Worm (Caenorhabditis elegans) whole organism, young adult: ENCODE data around the gene dct-1.

Experiments
- B0019.2 ChIP-seq: fragments of 200-800 bp; sonication (Bioruptor generic); conservative IDR thresholded peaks from 2 replicates; pipeline ENCODE4 v1.3.6; 2022; ENCODE audit warnings: missing genetic modification reagents, missing genetic modification characterization, missing compliant biosample characterization
- B0035.1 ChIP-seq: sonication (generic microtip); optimal IDR thresholded peaks from 2 replicates; lab custom pipeline; 2016; ENCODE audit warnings: missing genetic modification characterization, mild to moderate bottlenecking, missing compliant biosample characterization, missing genotype, missing genetic modification reagents
- D2030.7 ChIP-seq: fragments of 200-800 bp; sonication (Bioruptor generic); IDR thresholded peaks from 2 replicates; pipeline ENCODE4 v1.3.6; 2022; ENCODE audit warnings: missing genetic modification reagents, missing genetic modification characterization, missing compliant biosample characterization
- K12H6.12 ChIP-seq: fragments of 200-800 bp; sonication (Bioruptor generic); optimal IDR thresholded peaks from 2 replicates; lab custom pipeline; 2018; ENCODE audit warnings: mild to moderate bottlenecking, missing genetic modification characterization, missing compliant biosample characterization
- Y53F4B.3 ChIP-seq: fragments of 200-800 bp; sonication (Bioruptor generic); IDR thresholded peaks from 2 replicates; pipeline ENCODE4 v1.3.6; 2022; ENCODE audit warnings: missing genetic modification reagents, missing genetic modification characterization, missing compliant biosample characterization
- ama-1 ChIP-seq, 3 experiments: fragments of 150-350 bp in 1 of 3; sonication (generic microtip) in 2 of 3; optimal IDR thresholded peaks; 2 replicates each; lab custom pipeline; 2014 to 2018; ENCODE audit warnings: missing biosample characterization in 2 of 3, missing genetic modification characterization in 2 of 3, missing genetic modification reagents in 2 of 3
- attf-5 ChIP-seq: fragments of 200-800 bp; sonication (Bioruptor generic); optimal IDR thresholded peaks from 2 replicates; lab custom pipeline; 2018; ENCODE audit warnings: mild to moderate bottlenecking, missing genetic modification characterization, missing compliant biosample characterization
- bed-2 ChIP-seq: fragments of 200-800 bp; sonication (Bioruptor generic); IDR thresholded peaks from 2 replicates; pipeline ENCODE4 v1.3.6; 2022; ENCODE audit warnings: missing genetic modification reagents, missing genetic modification characterization, missing compliant biosample characterization
- ceh-100 ChIP-seq: fragments of 200-800 bp; sonication (Bioruptor generic); IDR thresholded peaks from 2 replicates; pipeline ENCODE4 v1.3.6; 2022; ENCODE audit warnings: missing genetic modification reagents, missing genetic modification characterization, missing compliant biosample characterization
- egl-18 ChIP-seq: fragments of 200-800 bp; sonication (Bioruptor generic); IDR thresholded peaks from 2 replicates; pipeline ENCODE4 v1.3.6; 2022; ENCODE audit warnings: missing genetic modification reagents, missing genetic modification characterization, missing compliant biosample characterization
- hlh-26 ChIP-seq: fragments of 200-800 bp; sonication (Bioruptor generic); conservative IDR thresholded peaks from 2 replicates; pipeline ENCODE4 v1.3.6; 2022; ENCODE audit warnings: missing genetic modification reagents, missing genetic modification characterization, missing compliant biosample characterization
- hmg-20 ChIP-seq: fragments of 200-800 bp; sonication (Bioruptor generic); IDR thresholded peaks from 2 replicates; pipeline ENCODE4 v1.3.6; 2022; ENCODE audit warnings: missing genetic modification reagents, missing genetic modification characterization, missing compliant biosample characterization
- hsf-1 ChIP-seq: fragments of 200-800 bp; sonication (Bioruptor generic); IDR thresholded peaks from 2 replicates; pipeline ENCODE4 v1.3.6; 2022; ENCODE audit warnings: missing genetic modification reagents, missing genetic modification characterization, missing compliant biosample characterization
- lag-1 ChIP-seq: fragments of 200-800 bp; sonication (Bioruptor generic); IDR thresholded peaks from 2 replicates; pipeline ENCODE4 v1.3.6; 2022; ENCODE audit warnings: missing genetic modification reagents, missing genetic modification characterization, missing compliant biosample characterization
- lin-40 ChIP-seq: sonication (generic microtip); optimal IDR thresholded peaks from 2 replicates; lab custom pipeline; 2016; ENCODE audit warnings: missing genetic modification characterization, mild to moderate bottlenecking, missing compliant biosample characterization, missing genotype, missing genetic modification reagents
- lsl-1 ChIP-seq: fragments of 200-800 bp; sonication (Bioruptor generic); optimal IDR thresholded peaks from 2 replicates; lab custom pipeline; 2018; ENCODE audit warnings: mild to moderate bottlenecking, missing genetic modification characterization, moderate library complexity, missing compliant biosample characterization
- madf-10 ChIP-seq: sonication (generic microtip); optimal IDR thresholded peaks from 2 replicates; lab custom pipeline; 2016; ENCODE audit warnings: mild to moderate bottlenecking, missing genetic modification characterization, missing compliant biosample characterization
- madf-8 ChIP-seq: fragments of 200-800 bp; sonication (Bioruptor generic); conservative IDR thresholded peaks from 2 replicates; pipeline ENCODE4 v1.3.6; 2022; ENCODE audit warnings: missing genetic modification reagents, missing genetic modification characterization, missing compliant biosample characterization
- mel-28 ChIP-seq: sonication (generic microtip); optimal IDR thresholded peaks from 2 replicates; lab custom pipeline; 2016; ENCODE audit warnings: borderline replicate concordance, mild to moderate bottlenecking, missing genetic modification characterization, missing compliant biosample characterization
- nhr-80 ChIP-seq: sonication (generic microtip); optimal IDR thresholded peaks from 2 replicates; lab custom pipeline; 2016; ENCODE audit warnings: missing genetic modification characterization, missing compliant biosample characterization
- pbrm-1 ChIP-seq: fragments of 200-800 bp; sonication (Bioruptor generic); IDR thresholded peaks from 2 replicates; pipeline ENCODE4 v1.3.6; 2022; ENCODE audit warnings: missing genetic modification reagents, missing genetic modification characterization, missing compliant biosample characterization
- rcor-1 ChIP-seq: fragments of 200-800 bp; sonication (Bioruptor generic); IDR thresholded peaks from 2 replicates; pipeline ENCODE4 v1.3.6; 2022; ENCODE audit warnings: missing genetic modification reagents, missing genetic modification characterization, missing compliant biosample characterization
- rpc-1 ChIP-seq, 2 experiments: fragments of 150-350 bp in 1 of 2; sonication (generic microtip) in 1 of 2; optimal IDR thresholded peaks; 2 replicates each; lab custom pipeline; 2014 to 2018; ENCODE audit warnings: missing biosample characterization in 1 of 2, missing genetic modification characterization in 1 of 2, missing genetic modification reagents in 1 of 2, missing genotype in 1 of 2
- snpc-3.4 ChIP-seq: sonication (generic microtip); optimal IDR thresholded peaks from 2 replicates; lab custom pipeline; 2017; ENCODE audit warnings: missing genetic modification characterization, mild to moderate bottlenecking, missing compliant biosample characterization, antibody characterized with exemption, moderate library complexity, missing genotype, missing genetic modification reagents
- sptf-2 ChIP-seq: fragments of 200-800 bp; sonication (Bioruptor generic); optimal IDR thresholded peaks from 2 replicates; lab custom pipeline; 2018; ENCODE audit warnings: mild to moderate bottlenecking, missing genetic modification characterization, missing compliant biosample characterization
- tbx-9 ChIP-seq: sonication (generic microtip); optimal IDR thresholded peaks from 2 replicates; lab custom pipeline; 2016; ENCODE audit warnings: borderline replicate concordance, missing genetic modification characterization, inconsistent platforms, missing compliant biosample characterization
- unc-62 ChIP-seq: fragments of 150-350 bp; optimal IDR thresholded peaks from 2 replicates; lab custom pipeline; 2014; ENCODE audit warnings: missing biosample characterization, missing genetic modification reagents, missing genetic modification characterization
- ztf-18 ChIP-seq: sonication (generic microtip); optimal IDR thresholded peaks from 2 replicates; lab custom pipeline; 2016; ENCODE audit warnings: missing genotype, mild to moderate bottlenecking, missing genetic modification characterization, missing compliant biosample characterization
- ztf-28 ChIP-seq: fragments of 200-800 bp; sonication (Bioruptor generic); IDR thresholded peaks from 2 replicates; pipeline ENCODE4 v1.3.6; 2022; ENCODE audit warnings: missing genetic modification reagents, missing genetic modification characterization, missing compliant biosample characterization
- ztf-6 ChIP-seq: fragments of 200-800 bp; sonication (Bioruptor generic); IDR thresholded peaks from 2 replicates; pipeline ENCODE4 v1.3.6; 2022; ENCODE audit warnings: missing genetic modification reagents, missing genetic modification characterization, missing compliant biosample characterization

dct-1 gene

ce11 chrX:7925134-7925533 is 29.0 kb upstream of the dct-1 start, which contains the start of gene zig-4 (continued):
- no peak for TF ChIP-seq lin-40 (tag; lab: Kevin White, UChicago)
- TF ChIP-seq, all 124 proteins: peak for 0

ce11 chrX:7930450-7930849 is 23.7 kb upstream of the dct-1 start, which contains the start of gene zig-3:
zig-3 (plus strand) TSS chrX:7930750.
- no peak for TF ChIP-seq ztf-6
- TF ChIP-seq madf-10 (tag; lab: Kevin White, UChicago) = no peak
- no peak for TF ChIP-seq rcor-1 (GFP tag; lab: Robert Waterston, UW)
- TF ChIP-seq pbrm-1 (GFP tag; lab: Robert Waterston, UW) = no peak
- no peak for TF ChIP-seq madf-8 (GFP tag; lab: Robert Waterston, UW)

ce11 chrX:7932453-7932852 is 21.7 kb upstream of the dct-1 start:
- no peak for TF ChIP-seq nhr-80 (tag; lab: Kevin White, UChicago)
- no peak for TF ChIP-seq rcor-1 (GFP tag; lab: Robert Waterston, UW)
- TF ChIP-seq snpc-3.4 (tag; lab: Kevin White, UChicago) = no peak
- TF ChIP-seq lag-1 (GFP tag; lab: Robert Waterston, UW) = no peak

ce11 chrX:7942675-7943074 is 11.5 kb upstream of the dct-1 start:
- TF ChIP-seq hlh-26 = no peak
- TF ChIP-seq ama-1 (optimal IDR thresholded peaks at IDR 0.05; lab: Kevin White, UChicago) = no peak
- no peak for TF ChIP-seq ama-1 (GFP tag; optimal IDR thresholded peaks at IDR 0.05; lab: Kevin White, UChicago)
- TF ChIP-seq attf-5 (GFP tag; lab: Kevin White, UChicago) = no peak
- no peak for TF ChIP-seq B0035.1 (tag; lab: Kevin White, UChicago)
- TF ChIP-seq ztf-18 (tag; lab: Kevin White, UChicago) = no peak
- TF ChIP-seq hmg-20 = no peak
- TF ChIP-seq tbx-9 (tag; lab: Kevin White, UChicago) = no peak
- no peak for TF ChIP-seq ceh-100
- no peak for TF ChIP-seq egl-18 (GFP tag; lab: Robert Waterston, UW)
- no peak for TF ChIP-seq B0019.2 (GFP tag; lab: Robert Waterston, UW)
- no peak for TF ChIP-seq D2030.7 (GFP tag; lab: Robert Waterston, UW)

ce11 chrX:7944999-7945398 is 9.2 kb upstream of the dct-1 start, which contains the start of gene tnt-3:
tnt-3 (minus strand) TSS chrX:7945099.
- TF ChIP-seq ztf-28 (GFP tag; lab: Robert Waterston, UW) = no peak
- no peak for TF ChIP-seq bed-2 (GFP tag; lab: Robert Waterston, UW)
- no peak for TF ChIP-seq lsl-1 (GFP tag; lab: Kevin White, UChicago)
- TF ChIP-seq hsf-1 (GFP tag; lab: Robert Waterston, UW) = no peak
- TF ChIP-seq rpc-1 (optimal IDR thresholded peaks at IDR 0.05; lab: Kevin White, UChicago) = no peak
- TF ChIP-seq rpc-1 (tag; optimal IDR thresholded peaks at IDR 0.05; lab: Kevin White, UChicago) = no peak
- no peak for TF ChIP-seq sptf-2 (GFP tag; lab: Kevin White, UChicago)
- no peak for TF ChIP-seq mel-28 (tag; lab: Kevin White, UChicago)
- TF ChIP-seq unc-62 = no peak
- TF ChIP-seq rcor-1 (GFP tag; lab: Robert Waterston, UW) = no peak

- peak; percentile 8 for TF ChIP-seq K12H6.12 (tag; lab: Kevin White, UChicago)
- TF ChIP-seq Y53F4B.3 (GFP tag; lab: Robert Waterston, UW) = no peak
Measured at ce11 chrX:7945438-7945837, 8.7 kb upstream of the dct-1 start.
